Fruit fly (Drosophila melanogaster) whole organism, embryonic: ENCODE data around the gene Arp8.
A peak's percentile ranks its signal among the peaks of the same experiment; 100 is the strongest.

Source experiments
- Ada2b ChIP-seq: fragments of 200-800 bp; sonication (Bioruptor generic); IDR thresholded peaks from 2 replicates; pipeline ENCODE4 v1.3.6; 2022; ENCODE audit warnings: missing biosample characterization, missing genetic modification characterization
- Antp ChIP-seq: fragments of 200-800 bp; sonication (Bioruptor generic); optimal IDR thresholded peaks from 3 replicates; lab custom pipeline; 2016; ENCODE audit warnings: missing biosample characterization, missing genetic modification characterization
- Atf3 ChIP-seq: fragments of 200-800 bp; sonication (Bioruptor generic); optimal IDR thresholded peaks from 3 replicates; lab custom pipeline; 2016; ENCODE audit warnings: missing biosample characterization, missing genetic modification characterization
- Bgb ChIP-seq: fragments of 200-800 bp; sonication (Bioruptor generic); IDR thresholded peaks from 2 replicates; pipeline ENCODE4 v1.3.6; 2022; ENCODE audit warnings: missing biosample characterization, missing genetic modification characterization; ENCODE audit not compliant: partially characterized antibody
- CG11093 ChIP-seq: fragments of 200-800 bp; sonication (Bioruptor generic); IDR thresholded peaks from 3 replicates; pipeline ENCODE4 v1.3.6; 2022; ENCODE audit warnings: missing biosample characterization, missing genetic modification characterization
- CG13123 ChIP-seq: fragments of 200-800 bp; sonication (Bioruptor generic); optimal IDR thresholded peaks from 2 replicates; lab custom pipeline; 2016; ENCODE audit warnings: missing biosample characterization, missing genetic modification characterization
- CG16779 ChIP-seq: fragments of 200-800 bp; sonication (Bioruptor generic); IDR thresholded peaks from 2 replicates; pipeline ENCODE4 v1.3.6; 2022; ENCODE audit warnings: missing biosample characterization, missing genetic modification characterization
- CG17385 ChIP-seq: fragments of 200-800 bp; sonication (Bioruptor generic); optimal IDR thresholded peaks from 3 replicates; lab custom pipeline; 2018; ENCODE audit warnings: missing biosample characterization, mild to moderate bottlenecking, missing genetic modification characterization
- CG17612 ChIP-seq: fragments of 200-800 bp; sonication (Bioruptor generic); IDR thresholded peaks from 2 replicates; pipeline ENCODE4 v1.3.6; 2022; ENCODE audit warnings: missing biosample characterization, missing genetic modification characterization
- CG18262 ChIP-seq: fragments of 200-800 bp; optimal IDR thresholded peaks from 3 replicates; lab custom pipeline; 2019; ENCODE audit warnings: missing biosample characterization, mild to moderate bottlenecking, missing genetic modification characterization, moderate library complexity
- CG18599 ChIP-seq: fragments of 200-800 bp; sonication (Bioruptor generic); optimal IDR thresholded peaks from 3 replicates; lab custom pipeline; 2017; ENCODE audit warnings: missing biosample characterization, missing genetic modification characterization, mild to moderate bottlenecking, moderate library complexity, missing genetic modification reagents
- CG4730 ChIP-seq: fragments of 200-800 bp; sonication (Bioruptor generic); IDR thresholded peaks from 2 replicates; pipeline ENCODE4 v1.3.6; 2022; ENCODE audit warnings: missing biosample characterization, missing genetic modification characterization
- CG6765 ChIP-seq: fragments of 200-800 bp; sonication (Bioruptor generic); optimal IDR thresholded peaks from 3 replicates; lab custom pipeline; 2017; ENCODE audit warnings: missing biosample characterization, mild to moderate bottlenecking, missing genetic modification characterization
- CG8089 ChIP-seq: fragments of 200-800 bp; sonication (Bioruptor generic); optimal IDR thresholded peaks from 3 replicates; lab custom pipeline; 2016; ENCODE audit warnings: missing biosample characterization, missing genetic modification characterization
- CG8281 ChIP-seq: fragments of 200-800 bp; sonication (Bioruptor generic); optimal IDR thresholded peaks from 2 replicates; lab custom pipeline; 2018; ENCODE audit warnings: missing biosample characterization, mild to moderate bottlenecking, missing genetic modification characterization, moderate library complexity
- CG9215 ChIP-seq: fragments of 200-800 bp; sonication (Bioruptor generic); IDR thresholded peaks from 2 replicates; pipeline ENCODE4 v1.3.6; 2022; ENCODE audit warnings: missing biosample characterization, missing genetic modification characterization
- CG9609 ChIP-seq: fragments of 200-800 bp; sonication (Bioruptor generic); optimal IDR thresholded peaks from 3 replicates; lab custom pipeline; 2016; ENCODE audit warnings: missing biosample characterization, missing genetic modification characterization
- CHES-1-like ChIP-seq: fragments of 200-800 bp; sonication (Bioruptor generic); optimal IDR thresholded peaks from 2 replicates; lab custom pipeline; 2016; ENCODE audit warnings: missing biosample characterization, missing genetic modification characterization
- Camta ChIP-seq: fragments of 200-800 bp; sonication (Bioruptor generic); optimal IDR thresholded peaks from 2 replicates; lab custom pipeline; 2016; ENCODE audit warnings: missing biosample characterization, missing genetic modification characterization
- CoRest ChIP-seq: fragments of 200-800 bp; sonication (Bioruptor generic); optimal IDR thresholded peaks from 3 replicates; lab custom pipeline; 2018; ENCODE audit warnings: missing biosample characterization, mild to moderate bottlenecking, missing genetic modification characterization, moderate library complexity
- Gug ChIP-seq: fragments of 200-800 bp; sonication (Bioruptor generic); IDR thresholded peaks from 4 replicates; pipeline ENCODE4 v1.3.6; 2022; ENCODE audit warnings: missing biosample characterization, missing genetic modification characterization
- H15 ChIP-seq: fragments of 200-800 bp; sonication (Bioruptor generic); IDR thresholded peaks from 3 replicates; pipeline ENCODE4 v1.3.6; 2022; ENCODE audit warnings: missing biosample characterization, missing genetic modification characterization
- HLH4C ChIP-seq: fragments of 200-800 bp; sonication (Bioruptor generic); IDR thresholded peaks from 3 replicates; pipeline ENCODE4 v1.3.6; 2022; ENCODE audit warnings: missing biosample characterization, missing genetic modification characterization; ENCODE audit not compliant: partially characterized antibody
- HLH54F ChIP-seq: fragments of 200-800 bp; sonication (Bioruptor generic); optimal IDR thresholded peaks from 3 replicates; lab custom pipeline; 2016; ENCODE audit warnings: missing biosample characterization, missing genetic modification characterization
- HLHmδ ChIP-seq: fragments of 200-800 bp; sonication (Bioruptor generic); optimal IDR thresholded peaks from 2 replicates; lab custom pipeline; 2018; ENCODE audit warnings: missing biosample characterization, mild to moderate bottlenecking, missing genetic modification characterization, moderate library complexity
- Hsf ChIP-seq: fragments of 200-800 bp; sonication (Bioruptor generic); optimal IDR thresholded peaks from 3 replicates; lab custom pipeline; 2016; ENCODE audit warnings: missing biosample characterization, missing genetic modification characterization
- Meics ChIP-seq: fragments of 200-800 bp; sonication (Bioruptor generic); optimal IDR thresholded peaks from 2 replicates; lab custom pipeline; 2017; ENCODE audit warnings: missing biosample characterization, mild to moderate bottlenecking, missing genetic modification characterization
- NK7.1 ChIP-seq: fragments of 200-800 bp; sonication (Bioruptor generic); optimal IDR thresholded peaks from 3 replicates; lab custom pipeline; 2016; ENCODE audit warnings: missing biosample characterization, missing genetic modification characterization
- Scr ChIP-seq: fragments of 200-800 bp; sonication (Bioruptor generic); IDR thresholded peaks from 2 replicates; pipeline ENCODE4 v1.3.6; 2022; ENCODE audit warnings: missing biosample characterization, missing genetic modification characterization; ENCODE audit not compliant: partially characterized antibody
- TFAM ChIP-seq: fragments of 200-800 bp; sonication (Bioruptor generic); optimal IDR thresholded peaks from 2 replicates; lab custom pipeline; 2017; ENCODE audit warnings: missing biosample characterization, missing genetic modification characterization, inconsistent platforms
- Usf ChIP-seq: fragments of 200-800 bp; sonication (Bioruptor generic); optimal IDR thresholded peaks from 2 replicates; lab custom pipeline; 2017; ENCODE audit warnings: missing genotype, missing biosample characterization, missing genetic modification characterization
- Vsx1 ChIP-seq: fragments of 200-800 bp; sonication (Bioruptor generic); optimal IDR thresholded peaks from 2 replicates; lab custom pipeline; 2017; ENCODE audit warnings: missing biosample characterization, mild to moderate bottlenecking, missing genetic modification characterization, missing genetic modification reagents
- YL-1 ChIP-seq: fragments of 200-800 bp; sonication (Bioruptor generic); optimal IDR thresholded peaks from 3 replicates; lab custom pipeline; 2017; ENCODE audit warnings: missing biosample characterization, mild to moderate bottlenecking, missing genetic modification characterization
- al ChIP-seq: fragments of 200-800 bp; sonication (Bioruptor generic); IDR thresholded peaks from 2 replicates; pipeline ENCODE4 v1.3.6; 2022; ENCODE audit warnings: missing biosample characterization, missing genetic modification characterization
- ap ChIP-seq: fragments of 200-800 bp; sonication (Bioruptor generic); IDR thresholded peaks from 2 replicates; pipeline ENCODE4 v1.3.6; 2022; ENCODE audit warnings: missing biosample characterization, missing genetic modification characterization
- bigmax ChIP-seq: fragments of 200-800 bp; sonication (Bioruptor generic); optimal IDR thresholded peaks from 2 replicates; lab custom pipeline; 2018; ENCODE audit warnings: missing biosample characterization, mild to moderate bottlenecking, missing genetic modification characterization
- dmrt11E ChIP-seq: fragments of 200-800 bp; sonication (Bioruptor generic); optimal IDR thresholded peaks from 3 replicates; lab custom pipeline; 2018; ENCODE audit warnings: missing biosample characterization, mild to moderate bottlenecking, missing genetic modification characterization, moderate library complexity
- dpn ChIP-seq, 2 experiments: fragments of 200-800 bp; sonication (Bioruptor generic); optimal IDR thresholded peaks; 3 replicates each; lab custom pipeline; 2016; ENCODE audit warnings: missing biosample characterization in 2 of 2, missing genetic modification characterization in 2 of 2
- dysf ChIP-seq: fragments of 200-800 bp; sonication (Bioruptor generic); IDR thresholded peaks from 3 replicates; pipeline ENCODE4 v1.3.6; 2022; ENCODE audit warnings: missing biosample characterization, missing genetic modification characterization
- exex ChIP-seq: fragments of 200-800 bp; sonication (Bioruptor generic); optimal IDR thresholded peaks from 4 replicates; lab custom pipeline; 2018; ENCODE audit warnings: missing biosample characterization, mild to moderate bottlenecking, missing genetic modification characterization, moderate library complexity
- gcm2 ChIP-seq: fragments of 200-800 bp; sonication (Bioruptor generic); optimal IDR thresholded peaks from 2 replicates; lab custom pipeline; 2016; ENCODE audit warnings: missing biosample characterization, missing genetic modification characterization
- mirr ChIP-seq: fragments of 200-800 bp; sonication (Bioruptor generic); optimal IDR thresholded peaks from 3 replicates; lab custom pipeline; 2018; ENCODE audit warnings: missing biosample characterization, mild to moderate bottlenecking, missing genetic modification characterization
- nom ChIP-seq: fragments of 200-800 bp; sonication (Bioruptor generic); optimal IDR thresholded peaks from 2 replicates; lab custom pipeline; 2017; ENCODE audit warnings: missing biosample characterization, missing genetic modification characterization, mild to moderate bottlenecking, moderate library complexity, missing genetic modification reagents
- pfk ChIP-seq: fragments of 200-800 bp; sonication (Bioruptor generic); optimal IDR thresholded peaks from 2 replicates; lab custom pipeline; 2018; ENCODE audit warnings: missing biosample characterization, mild to moderate bottlenecking, missing genetic modification characterization, moderate library complexity
- repo ChIP-seq: fragments of 200-800 bp; sonication (Bioruptor generic); optimal IDR thresholded peaks from 2 replicates; lab custom pipeline; 2016; ENCODE audit warnings: missing biosample characterization, missing genetic modification characterization
- ro ChIP-seq: fragments of 200-800 bp; sonication (Bioruptor generic); IDR thresholded peaks from 2 replicates; pipeline ENCODE4 v1.3.6; 2022; ENCODE audit warnings: missing biosample characterization, missing genetic modification characterization
- salm ChIP-seq: fragments of 200-800 bp; sonication (Bioruptor generic); optimal IDR thresholded peaks from 2 replicates; lab custom pipeline; 2018; ENCODE audit warnings: missing biosample characterization, mild to moderate bottlenecking, missing genetic modification characterization
- sc ChIP-seq, 3 experiments: fragments of >200 bp in 2 of 3; fragments of 200-800 bp in 1 of 3; sonication (Bioruptor generic) in 1 of 3; optimal IDR thresholded peaks; 2 replicates in 2 of 3; 3 replicates in 1 of 3; lab custom pipeline; 2017; ENCODE audit warnings: mild to moderate bottlenecking in 1 of 3, missing biosample characterization in 1 of 3, missing genetic modification characterization in 1 of 3, missing genetic modification reagents in 1 of 3
- shn ChIP-seq: fragments of 200-800 bp; sonication (Bioruptor generic); optimal IDR thresholded peaks from 3 replicates; lab custom pipeline; 2016; ENCODE audit warnings: missing biosample characterization, missing genetic modification characterization
- sisA ChIP-seq: fragments of 200-800 bp; sonication (Bioruptor generic); IDR thresholded peaks from 2 replicates; pipeline ENCODE4 v1.3.6; 2022; ENCODE audit warnings: missing biosample characterization, missing genetic modification characterization
- sr ChIP-seq: fragments of 200-800 bp; sonication (Bioruptor generic); IDR thresholded peaks from 3 replicates; pipeline ENCODE4 v1.3.6; 2022; ENCODE audit warnings: missing biosample characterization, missing genetic modification characterization

Gene Arp8

DNA sequence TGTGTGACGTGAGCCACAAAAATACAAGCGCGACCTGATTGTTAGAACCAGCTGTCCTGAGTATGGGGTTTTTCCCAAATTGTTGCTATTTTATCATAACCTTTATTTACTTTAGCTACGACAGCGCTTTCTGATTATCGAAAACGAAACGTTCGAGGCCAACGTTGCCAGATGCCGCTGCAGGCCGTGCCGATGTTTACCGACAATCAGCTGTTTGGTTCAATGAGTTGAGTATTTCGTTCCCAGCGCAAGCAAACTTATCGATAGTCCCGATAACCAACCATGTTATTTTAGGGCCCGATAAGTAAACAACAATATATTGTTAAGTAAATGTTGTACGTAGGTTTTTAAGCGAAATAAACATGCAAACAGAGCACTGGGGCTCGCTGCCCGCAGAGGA, 10.4 kb downstream of the Arp8 start, which contains the start of the genes CG15814 and Spt7 (continued):
- TF ChIP-seq CG9215 (no peak), TFAM (GFP tag; lab: Kevin White, UChicago) (no peak), HLH54F (GFP tag; lab: Kevin White, UChicago) (peak; percentile 21), CG18599 (GFP tag; lab: Kevin White, UChicago) (peak; percentile 50), CG8281 (tag; lab: Kevin White, UChicago) (no peak), dpn (GFP tag; optimal IDR thresholded peaks at IDR 0.05; lab: Kevin White, UChicago) (peak; percentile 11 to 32), CG8089 (peak; percentile 12), CG4730 (no peak), bigmax (peak; percentile 76), Gug (no peak), gcm2 (GFP tag; lab: Kevin White, UChicago) (no peak), sisA (no peak), Bgb (peak; percentile 88), CG6765 (GFP tag; lab: Kevin White, UChicago) (no peak), Antp (no peak), Vsx1 (GFP tag; lab: Kevin White, UChicago) (no peak), Ada2b (GFP tag; lab: Robert Waterston, UW) (no peak), Scr (peak; percentile 83), CoRest (tag; lab: Kevin White, UChicago) (peak; percentile 36), salm (tag; lab: Kevin White, UChicago) (no peak), Atf3 (GFP tag; lab: Kevin White, UChicago) (no peak), CG16779 (GFP tag; lab: Robert Waterston, UW) (no peak), HLH4C (peak; percentile 85), H15 (no peak), dmrt11E (tag; lab: Kevin White, UChicago) (peak; percentile 11), shn (GFP tag; lab: Kevin White, UChicago) (no peak), CG18262 (tag; lab: Kevin White, UChicago) (peak; percentile 6), HLHmδ (peak; percentile 13), sc (optimal IDR thresholded peaks at IDR 0.05; lab: Kevin White, UChicago) (no peak), sc (GFP tag; optimal IDR thresholded peaks at IDR 0.05; lab: Kevin White, UChicago) (no peak), NK7.1 (GFP tag; lab: Kevin White, UChicago) (no peak), ro (GFP tag; lab: Robert Waterston, UW) (no peak), repo (GFP tag; lab: Kevin White, UChicago) (peak; percentile 6), CG11093 (GFP tag; lab: Robert Waterston, UW) (no peak), CG17385 (GFP tag; lab: Kevin White, UChicago) (peak; percentile 31), YL-1 (GFP tag; lab: Kevin White, UChicago) (peak; percentile 78), pfk (GFP tag; lab: Kevin White, UChicago) (peak; percentile 62), dysf (GFP tag; lab: Robert Waterston, UW) (no peak), al (GFP tag; lab: Robert Waterston, UW) (no peak), CHES-1-like (GFP tag; lab: Kevin White, UChicago) (peak; percentile 75), Camta (GFP tag; lab: Kevin White, UChicago) (peak; percentile 49), Meics (GFP tag; lab: Kevin White, UChicago) (peak; percentile 47), mirr (GFP tag; lab: Kevin White, UChicago) (peak; percentile 40), sr (0 out of 3 replicates have a peak, but pooled peaks have one; percentile 9), Hsf (GFP tag; lab: Kevin White, UChicago) (peak; percentile 15), exex (tag; lab: Kevin White, UChicago) (no peak), CG9609 (GFP tag; lab: Kevin White, UChicago) (no peak), CG17612 (GFP tag; lab: Robert Waterston, UW) (no peak), nom (no peak), ap (GFP tag; lab: Robert Waterston, UW) (no peak), Usf (GFP tag; lab: Kevin White, UChicago) (no peak), CG13123 (GFP tag; lab: Kevin White, UChicago) (peak; percentile 27)
